Fruit fly (Drosophila melanogaster) whole organism, prepupa: ENCODE measurements around the gene CG2926.

Source experiments
- Blimp-1 ChIP-seq: fragments of 200-800 bp; sonication (Bioruptor generic); optimal IDR thresholded peaks from 3 replicates; lab custom pipeline; 2017; ENCODE audit warnings: missing biosample characterization, missing genetic modification characterization, mild to moderate bottlenecking, moderate library complexity, missing genetic modification reagents
- CG10631 ChIP-seq: fragments of 200-800 bp; sonication (Bioruptor generic); optimal IDR thresholded peaks from 2 replicates; lab custom pipeline; 2016; ENCODE audit warnings: missing biosample characterization, missing genetic modification characterization
- CG10669 ChIP-seq: fragments of 200-800 bp; sonication (Bioruptor generic); optimal IDR thresholded peaks from 3 replicates; lab custom pipeline; 2018; ENCODE audit warnings: missing biosample characterization, mild to moderate bottlenecking, missing genetic modification characterization, moderate library complexity
- CG11762 ChIP-seq: fragments of 200-800 bp; sonication (Bioruptor generic); optimal IDR thresholded peaks from 3 replicates; lab custom pipeline; 2016; ENCODE audit warnings: missing biosample characterization, missing genetic modification characterization; ENCODE audit not compliant: insufficient read depth
- CG15336 ChIP-seq: fragments of 200-800 bp; sonication (Bioruptor generic); IDR thresholded peaks from 2 replicates; pipeline ENCODE4 v1.3.6; 2022; ENCODE audit warnings: missing biosample characterization, missing genetic modification characterization
- CG1621 ChIP-seq: fragments of 200-800 bp; sonication (Bioruptor generic); optimal IDR thresholded peaks from 3 replicates; lab custom pipeline; 2018; ENCODE audit warnings: missing biosample characterization, mild to moderate bottlenecking, missing genetic modification characterization
- CG31627 ChIP-seq: fragments of 200-800 bp; sonication (Bioruptor generic); optimal IDR thresholded peaks from 3 replicates; lab custom pipeline; 2016; ENCODE audit warnings: missing biosample characterization, missing genetic modification characterization
- CG34406 ChIP-seq: fragments of 200-800 bp; sonication (Bioruptor generic); optimal IDR thresholded peaks from 3 replicates; lab custom pipeline; 2016; ENCODE audit warnings: missing biosample characterization, missing genetic modification characterization
- CG4318 ChIP-seq: fragments of 200-800 bp; sonication (Bioruptor generic); optimal IDR thresholded peaks from 3 replicates; lab custom pipeline; 2017; ENCODE audit warnings: missing biosample characterization, mild to moderate bottlenecking, missing genetic modification characterization
- CG6792 ChIP-seq: fragments of 200-800 bp; sonication (Bioruptor generic); optimal IDR thresholded peaks from 3 replicates; lab custom pipeline; 2016; ENCODE audit warnings: missing biosample characterization, missing genetic modification characterization
- CG6808 ChIP-seq: fragments of 200-800 bp; sonication (Bioruptor generic); optimal IDR thresholded peaks from 3 replicates; lab custom pipeline; 2017; ENCODE audit warnings: missing biosample characterization, missing genetic modification characterization, mild to moderate bottlenecking, moderate library complexity, missing genetic modification reagents
- CG6854 ChIP-seq: fragments of 200-800 bp; sonication (Bioruptor generic); optimal IDR thresholded peaks from 2 replicates; lab custom pipeline; 2017; ENCODE audit warnings: missing biosample characterization, mild to moderate bottlenecking, missing genetic modification characterization
- CG7368 ChIP-seq: fragments of 200-800 bp; sonication (Bioruptor generic); optimal IDR thresholded peaks from 3 replicates; lab custom pipeline; 2016; ENCODE audit warnings: missing biosample characterization, missing genetic modification characterization
- Eip75B ChIP-seq: fragments of 200-800 bp; sonication (Bioruptor generic); optimal IDR thresholded peaks from 3 replicates; lab custom pipeline; 2016; ENCODE audit warnings: missing biosample characterization, missing genetic modification characterization
- Eip78C ChIP-seq: fragments of 200-800 bp; sonication (Bioruptor generic); peaks from one replicate; lab custom pipeline; 2016; ENCODE audit warnings: missing biosample characterization, missing genetic modification characterization
- Ets96B ChIP-seq: fragments of 200-800 bp; optimal IDR thresholded peaks from 2 replicates; lab custom pipeline; 2019; ENCODE audit warnings: missing biosample characterization, mild to moderate bottlenecking, missing genetic modification characterization, moderate library complexity
- Hr38 ChIP-seq: sonication (Bioruptor generic); optimal IDR thresholded peaks from 2 replicates; lab custom pipeline; 2016; ENCODE audit warnings: missing biosample characterization, missing genetic modification characterization
- Hr39 ChIP-seq: fragments of 200-800 bp; sonication (Bioruptor generic); optimal IDR thresholded peaks from 2 replicates; lab custom pipeline; 2016; ENCODE audit warnings: missing biosample characterization, missing genetic modification characterization
- Lpt ChIP-seq: fragments of 200-800 bp; sonication (Bioruptor generic); optimal IDR thresholded peaks from 3 replicates; lab custom pipeline; 2016; ENCODE audit warnings: missing biosample characterization, missing genetic modification characterization
- OdsH ChIP-seq: fragments of 200-800 bp; sonication (Bioruptor generic); optimal IDR thresholded peaks from 3 replicates; lab custom pipeline; 2016; ENCODE audit warnings: missing biosample characterization, missing genetic modification characterization
- Smox ChIP-seq: fragments of 200-800 bp; sonication (Bioruptor generic); optimal IDR thresholded peaks from 3 replicates; lab custom pipeline; 2016; ENCODE audit warnings: missing biosample characterization, missing genetic modification characterization
- Sox102F ChIP-seq: fragments of 200-800 bp; sonication (Bioruptor generic); optimal IDR thresholded peaks from 2 replicates; lab custom pipeline; 2016; ENCODE audit warnings: missing biosample characterization, mild to moderate bottlenecking, missing genetic modification characterization
- Sox14 ChIP-seq: fragments of 200-800 bp; sonication (Bioruptor generic); optimal IDR thresholded peaks from 3 replicates; lab custom pipeline; 2016; ENCODE audit warnings: missing biosample characterization, missing genetic modification characterization
- cyc ChIP-seq: fragments of 200-800 bp; sonication (Bioruptor generic); optimal IDR thresholded peaks from 3 replicates; lab custom pipeline; 2016; ENCODE audit warnings: missing biosample characterization, missing genetic modification characterization
- dsx ChIP-seq: fragments of 200-800 bp; optimal IDR thresholded peaks from 3 replicates; lab custom pipeline; 2019; ENCODE audit warnings: missing biosample characterization, mild to moderate bottlenecking, missing genetic modification characterization, moderate library complexity; ENCODE audit not compliant: poor library complexity, severe bottlenecking
- eg ChIP-seq: fragments of 200-800 bp; sonication (Bioruptor generic); IDR thresholded peaks from 3 replicates; pipeline ENCODE4 v1.3.6; 2022; ENCODE audit warnings: missing biosample characterization, missing genetic modification characterization
- esn ChIP-seq: fragments of 200-800 bp; sonication (Bioruptor generic); optimal IDR thresholded peaks from 2 replicates; lab custom pipeline; 2016; ENCODE audit warnings: missing biosample characterization, mild to moderate bottlenecking, missing genetic modification characterization, moderate library complexity
- fd85E ChIP-seq: fragments of 200-800 bp; sonication (Bioruptor generic); optimal IDR thresholded peaks from 3 replicates; lab custom pipeline; 2016; ENCODE audit warnings: missing biosample characterization, missing genetic modification characterization
- fkh ChIP-seq: fragments of 200-800 bp; sonication (Bioruptor generic); optimal IDR thresholded peaks from 3 replicates; lab custom pipeline; 2017; ENCODE audit warnings: missing biosample characterization, mild to moderate bottlenecking, missing genetic modification characterization, moderate library complexity
- net ChIP-seq: fragments of 200-800 bp; sonication (Bioruptor generic); optimal IDR thresholded peaks from 3 replicates; lab custom pipeline; 2016; ENCODE audit warnings: missing biosample characterization, missing genetic modification characterization
- spab ChIP-seq: fragments of 200-800 bp; sonication (Bioruptor generic); optimal IDR thresholded peaks from 2 replicates; lab custom pipeline; 2017; ENCODE audit warnings: missing biosample characterization, mild to moderate bottlenecking, missing genetic modification characterization, missing genetic modification reagents
- ss ChIP-seq, 2 experiments: fragments of 200-800 bp; sonication (Bioruptor generic); optimal IDR thresholded peaks; 2 replicates in 1 of 2; 3 replicates in 1 of 2; lab custom pipeline; 2017 to 2018; ENCODE audit warnings: mild to moderate bottlenecking in 2 of 2, missing biosample characterization in 2 of 2, missing genetic modification characterization in 2 of 2, moderate library complexity in 1 of 2
- svp ChIP-seq: fragments of 200-800 bp; sonication (Bioruptor generic); peaks from one replicate; lab custom pipeline; 2016; ENCODE audit warnings: missing biosample characterization, missing genetic modification characterization
- vri ChIP-seq: fragments of 200-800 bp; sonication (Bioruptor generic); optimal IDR thresholded peaks from 3 replicates; lab custom pipeline; 2016; ENCODE audit warnings: missing biosample characterization, mild to moderate bottlenecking, missing genetic modification characterization

Gene CG2926

dm6 chr3R:5600361-5601043 is 12.3 kb upstream of the CG2926 start (continued):
- TF ChIP-seq Lpt (GFP tag; lab: Kevin White, UChicago) = peak; percentile 11
- TF ChIP-seq CG34406 (GFP tag; lab: Kevin White, UChicago) = no peak
- TF ChIP-seq Smox = no peak
- TF ChIP-seq CG31627 = no peak
- TF ChIP-seq Sox14 (GFP tag; lab: Kevin White, UChicago) = peak; percentile 85
- TF ChIP-seq dsx (GFP tag; lab: Kevin White, UChicago) = peak; percentile 75
- TF ChIP-seq net (GFP tag; lab: Kevin White, UChicago) = no peak
- TF ChIP-seq CG15336 = no peak
- TF ChIP-seq OdsH (GFP tag; lab: Kevin White, UChicago) = no peak
- TF ChIP-seq Hr39 (GFP tag; lab: Kevin White, UChicago) = no peak
- no peak for TF ChIP-seq CG11762 (GFP tag; lab: Kevin White, UChicago)
- peak; percentile 56 for TF ChIP-seq fkh
- TF ChIP-seq Eip75B (GFP tag; lab: Kevin White, UChicago) = peak; percentile 47
- no peak for TF ChIP-seq CG6792 (GFP tag; lab: Kevin White, UChicago)
- peak; percentile 68 to 70 for TF ChIP-seq ss (GFP tag; optimal IDR thresholded peaks at IDR 0.05; lab: Kevin White, UChicago)
- no peak for TF ChIP-seq cyc
- no peak for TF ChIP-seq Sox102F (GFP tag; lab: Kevin White, UChicago)
- peak; percentile 70 for TF ChIP-seq svp (GFP tag; lab: Kevin White, UChicago)
- TF ChIP-seq Ets96B (tag; lab: Kevin White, UChicago) = no peak
- TF ChIP-seq, all 60 proteins: peak for 15

dm6 chr3R:5599521-5600360 is 11.6 kb upstream of the CG2926 start:
- TF ChIP-seq spab (GFP tag; lab: Kevin White, UChicago) = no peak
- no peak for TF ChIP-seq vri (GFP tag; lab: Kevin White, UChicago)
- TF ChIP-seq CG10669 (GFP tag; lab: Kevin White, UChicago) = no peak
- no peak for TF ChIP-seq CG6854
- TF ChIP-seq Eip75B (GFP tag; lab: Kevin White, UChicago) = no peak
- no peak for TF ChIP-seq fkh
- no peak for TF ChIP-seq CG7368 (GFP tag; lab: Kevin White, UChicago)
- TF ChIP-seq ss (GFP tag; optimal IDR thresholded peaks at IDR 0.05; lab: Kevin White, UChicago) = no peak
- no peak for TF ChIP-seq Lpt (GFP tag; lab: Kevin White, UChicago)
- TF ChIP-seq Hr38 = no peak
- peak; percentile 18 for TF ChIP-seq Blimp-1
- TF ChIP-seq Eip78C = peak; percentile 14

dm6 chr3R:5594878-5595277 is 6.7 kb upstream of the CG2926 start:
- TF ChIP-seq fd85E (no peak), Hr38 (no peak), CG6792 (GFP tag; lab: Kevin White, UChicago) (no peak), CG6808 (no peak), esn (GFP tag; lab: Kevin White, UChicago) (no peak), Sox102F (GFP tag; lab: Kevin White, UChicago) (no peak), fkh (no peak), eg (GFP tag; lab: Robert Waterston, UW) (0 out of 3 replicates have a peak, but pooled peaks have one; percentile 22), ss (GFP tag; optimal IDR thresholded peaks at IDR 0.05; lab: Kevin White, UChicago) (no peak), CG10669 (GFP tag; lab: Kevin White, UChicago) (no peak), net (GFP tag; lab: Kevin White, UChicago) (no peak), CG31627 (no peak), CG10631 (GFP tag; lab: Kevin White, UChicago) (no peak), CG4318 (no peak), CG1621 (tag; lab: Kevin White, UChicago) (no peak), dsx (GFP tag; lab: Kevin White, UChicago) (peak; percentile 97)
